Worm (Caenorhabditis elegans) whole organism, L4/young adult: Measurements from ENCODE around the gene C16C8.14.
A peak's percentile ranks its signal among the peaks of the same experiment; 100 is the strongest.
"Not testable (repeated sequence)": the region's sequence is repeated elsewhere in the genome, so short reads cannot be mapped to it uniquely, and the experiment has no call there.

Source experiments
- W03F9.2 ChIP-seq: fragments of 150-350 bp; optimal IDR thresholded peaks from 2 replicates; lab custom pipeline; 2014; ENCODE audit warnings: missing biosample characterization, missing genetic modification characterization
- dao-5 ChIP-seq: sonication (generic microtip); optimal IDR thresholded peaks from 2 replicates; lab custom pipeline; 2016; ENCODE audit warnings: missing genotype, missing genetic modification characterization, moderate library complexity, missing compliant biosample characterization
- him-1 ChIP-seq: sonication (generic microtip); optimal IDR thresholded peaks from 2 replicates; lab custom pipeline; 2016; ENCODE audit warnings: missing genotype, missing genetic modification reagents, missing genetic modification characterization, missing compliant biosample characterization

C16C8.14 gene

DNA sequence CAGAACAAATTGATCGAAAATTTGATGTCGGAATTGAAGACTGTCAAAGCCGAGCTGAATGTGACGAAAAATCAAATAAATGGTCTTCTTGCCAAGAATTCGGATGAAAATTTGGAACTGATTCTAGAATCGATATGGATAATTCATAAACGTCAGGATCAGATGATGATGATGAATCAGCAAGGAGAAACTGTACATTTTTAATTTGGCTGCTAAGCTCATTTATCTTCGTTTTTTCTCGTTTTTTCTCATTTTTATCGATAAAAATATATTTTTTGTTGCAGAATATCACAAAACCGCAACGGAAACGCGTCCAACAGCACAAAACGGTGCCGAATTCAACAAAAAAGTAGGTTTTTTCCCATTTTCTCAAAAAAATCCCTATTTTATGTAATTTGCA lies at the start of gene C16C8.14:
C16C8.14 (plus strand) TSS at position 301 of the 400 bp plus-strand sequence.
- not testable (repeated sequence) for TF ChIP-seq him-1 (tag; lab: Kevin White, UChicago); W03F9.2 (tag; lab: Kevin White, UChicago); dao-5

DNA sequence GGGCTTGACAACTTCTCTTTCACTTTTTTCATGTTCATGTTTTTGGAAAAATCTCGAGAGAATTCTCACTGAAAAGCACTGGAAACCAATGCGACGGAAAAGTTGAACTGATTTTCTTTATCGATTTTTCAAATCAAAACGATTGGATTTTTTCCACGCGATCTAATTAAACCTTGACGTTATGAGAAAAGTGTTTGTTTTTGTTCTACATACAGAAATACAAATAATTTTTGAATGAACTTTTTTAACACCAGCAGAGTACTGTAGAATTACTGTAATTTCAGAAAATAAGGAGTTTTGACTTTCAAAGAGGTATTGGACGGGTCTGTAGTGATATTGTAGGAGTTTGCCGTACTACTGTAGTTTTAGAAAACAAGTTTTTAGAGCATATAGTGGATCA lies 46.8 kb upstream of the C16C8.14 start, which contains the start of gene nep-10:
nep-10 (minus strand) TSS at position 101 of the 400 bp plus-strand sequence.
- TF ChIP-seq him-1 (tag; lab: Kevin White, UChicago) = no peak
- TF ChIP-seq W03F9.2 (tag; lab: Kevin White, UChicago) = no peak
- TF ChIP-seq dao-5 = no peak

DNA sequence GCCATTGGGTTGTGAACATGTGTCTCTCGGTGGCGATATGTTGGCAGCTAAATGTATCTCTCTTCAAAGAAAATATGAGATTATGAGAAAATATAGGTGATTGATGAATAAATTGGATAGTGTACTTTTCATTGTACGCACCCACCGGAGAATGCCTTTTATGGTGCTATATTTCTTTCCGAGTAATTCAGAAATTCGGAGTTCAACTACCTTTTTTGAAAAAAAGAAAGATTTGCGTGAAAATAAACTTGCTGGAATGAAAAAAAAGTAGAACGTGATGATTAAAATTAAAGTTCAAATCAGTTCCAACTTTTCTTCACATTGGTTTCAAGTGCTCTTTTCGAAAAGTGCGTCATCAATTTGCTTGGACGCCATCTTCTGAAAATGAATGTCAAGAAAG lies 46.1 kb upstream of the C16C8.14 start, which contains the start of gene nep-8:
nep-8 (plus strand) TSS at position 301 of the 400 bp plus-strand sequence.
- no peak for TF ChIP-seq him-1 (tag; lab: Kevin White, UChicago)
- TF ChIP-seq dao-5 = no peak

DNA sequence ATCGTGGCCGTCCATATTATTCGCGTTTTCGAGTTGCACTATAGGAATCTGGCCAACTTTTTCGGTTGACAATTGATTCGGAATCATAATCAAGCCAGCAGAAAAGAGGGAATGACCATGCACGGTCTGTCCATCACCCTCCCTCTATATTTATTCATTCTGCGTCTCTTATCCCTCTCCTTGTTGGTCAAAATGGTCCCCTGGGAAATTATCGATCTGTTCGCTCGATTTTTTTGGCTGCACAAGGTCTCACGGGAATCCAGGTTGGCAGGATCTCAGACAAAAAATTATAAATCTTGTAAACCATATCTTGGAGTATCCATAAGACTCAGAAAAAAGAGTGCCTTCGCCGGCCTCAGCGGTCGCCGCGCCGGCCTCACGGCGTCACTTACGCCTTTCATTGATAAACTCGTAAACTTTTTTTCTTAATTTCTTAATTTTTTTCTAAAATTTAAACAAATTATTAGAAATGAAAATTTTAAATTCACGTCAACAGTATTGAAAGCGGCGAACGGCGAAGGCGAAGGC lies 35.2 kb upstream of the C16C8.14 start, which contains the start of the genes F18A12.7 and F18A12.2:
F18A12.7 (minus strand) TSS at position 101 of the 528 bp plus-strand sequence.
F18A12.2 (plus strand) TSS at position 478 of the 528 bp plus-strand sequence.
- TF ChIP-seq W03F9.2 (tag; lab: Kevin White, UChicago) = no peak
- no peak for TF ChIP-seq him-1 (tag; lab: Kevin White, UChicago)
- no peak for TF ChIP-seq dao-5

DNA sequence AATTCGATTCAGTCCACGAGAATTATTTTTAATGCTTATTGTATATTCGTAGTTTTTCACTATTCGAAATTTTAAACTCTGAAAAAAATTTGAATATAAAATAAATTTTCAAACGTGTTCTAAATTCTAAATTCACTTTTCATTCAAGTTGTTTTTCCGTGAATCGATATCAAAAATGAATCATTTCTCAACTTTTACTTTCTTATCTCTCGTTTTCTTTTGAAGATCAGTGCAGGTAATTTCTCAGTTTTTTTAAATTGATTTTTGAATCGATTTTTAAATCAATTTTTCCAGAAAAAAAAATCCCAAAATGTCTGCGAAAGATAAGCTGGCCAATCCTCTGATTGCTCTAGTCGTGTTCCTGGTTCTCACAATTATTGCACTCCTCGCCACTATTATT lies 33.1 kb upstream of the C16C8.14 start, which contains the start of gene nep-6:
nep-6 (plus strand) TSS at position 301 of the 400 bp plus-strand sequence.
- TF ChIP-seq dao-5 = no peak
- no peak for TF ChIP-seq W03F9.2 (tag; lab: Kevin White, UChicago)
- TF ChIP-seq him-1 (tag; lab: Kevin White, UChicago) = no peak

DNA sequence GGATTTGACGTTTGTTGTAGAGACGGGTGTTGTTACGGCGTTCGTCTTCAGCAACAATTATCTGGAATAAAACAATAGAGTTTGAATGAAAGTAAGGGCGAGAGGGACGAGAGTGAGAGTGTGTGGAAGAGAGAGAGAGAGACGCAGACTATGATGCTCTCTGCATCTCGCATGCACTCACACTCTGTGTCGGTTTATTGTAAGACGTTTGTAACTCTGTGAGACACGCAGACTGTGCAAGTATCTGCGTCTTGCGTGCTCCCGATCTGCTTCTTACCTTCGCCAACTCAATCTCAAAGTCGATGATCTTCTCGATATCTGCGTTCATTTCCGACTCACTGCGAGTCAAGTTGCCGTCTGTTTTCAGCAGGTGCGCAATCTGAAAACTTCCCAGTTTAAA lies 26.7 kb upstream of the C16C8.14 start:
- TF ChIP-seq dao-5 = no peak
- TF ChIP-seq W03F9.2 (tag; lab: Kevin White, UChicago) = no peak
- no peak for TF ChIP-seq him-1 (tag; lab: Kevin White, UChicago)

DNA sequence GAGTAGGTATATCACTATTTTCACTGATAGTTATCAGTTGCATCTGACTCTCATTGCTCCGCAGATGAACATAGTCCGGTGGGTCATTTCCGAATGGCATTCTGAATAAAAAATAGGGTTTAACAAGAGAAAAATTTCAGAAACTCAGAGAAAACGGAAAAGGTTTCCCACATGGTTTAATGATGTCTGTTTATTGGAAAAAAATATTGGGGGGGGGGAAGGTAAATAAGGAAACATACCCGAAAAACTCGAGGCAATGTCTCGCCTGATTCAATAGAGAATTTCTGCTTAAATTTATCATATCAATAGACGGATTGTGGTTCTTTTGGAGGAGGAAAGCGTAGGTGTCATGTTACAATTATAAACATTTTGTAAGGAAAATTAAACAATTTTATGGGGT lies 24.2 kb upstream of the C16C8.14 start, which contains the start of gene nep-11:
nep-11 (minus strand) TSS at position 101 of the 400 bp plus-strand sequence.
- TF ChIP-seq dao-5 = no peak
- TF ChIP-seq W03F9.2 (tag; lab: Kevin White, UChicago) = no peak
- no peak for TF ChIP-seq him-1 (tag; lab: Kevin White, UChicago)

DNA sequence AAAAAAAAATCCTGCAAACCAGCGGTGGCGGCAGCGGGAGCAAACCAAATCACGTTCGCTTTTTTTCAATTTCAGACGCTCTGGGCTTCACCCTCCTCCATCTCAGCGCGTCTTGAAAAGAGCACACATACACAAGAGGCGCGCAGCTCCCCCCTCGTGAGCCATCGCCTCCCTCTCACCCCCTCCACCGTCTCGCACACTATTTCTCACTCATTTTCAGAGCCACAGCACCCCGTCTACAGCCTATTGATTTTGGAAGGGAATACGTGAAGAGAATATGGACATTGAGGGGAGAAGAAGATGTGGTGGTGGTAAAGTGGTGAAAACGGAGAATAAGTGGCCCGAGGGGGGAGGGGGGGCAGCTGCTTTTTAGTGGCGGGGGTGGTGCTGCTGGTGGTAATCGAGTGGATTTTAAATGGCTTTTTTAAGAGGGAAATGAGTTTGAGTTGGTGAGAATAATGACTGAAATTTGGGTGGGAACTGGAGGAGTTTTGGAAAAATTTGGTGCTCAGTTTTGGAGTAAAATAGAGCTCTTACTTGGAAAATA lies 21.4 kb upstream of the C16C8.14 start:
- peak; percentile 84 for TF ChIP-seq him-1 (tag; lab: Kevin White, UChicago)
- no peak for TF ChIP-seq W03F9.2 (tag; lab: Kevin White, UChicago)
- TF ChIP-seq dao-5 = no peak

DNA sequence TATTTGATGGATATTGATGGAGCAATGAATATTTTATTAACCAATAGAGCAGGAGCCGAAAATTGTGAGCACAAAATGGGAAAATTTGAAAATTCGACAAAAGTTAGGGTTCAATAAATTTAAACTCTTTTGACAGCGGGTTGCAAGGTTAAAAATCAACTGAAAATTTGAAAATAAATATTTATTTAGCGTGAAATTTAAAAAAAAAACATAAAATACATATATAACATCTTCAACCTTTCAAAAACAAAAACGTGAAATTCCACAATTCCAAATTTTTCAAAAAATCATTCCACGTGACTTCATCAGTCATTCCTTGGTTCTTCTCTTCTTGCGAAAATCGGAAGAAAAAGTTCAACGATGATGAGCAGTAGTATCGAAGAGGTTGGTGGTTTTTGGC lies 20.2 kb upstream of the C16C8.14 start, which contains the start of gene C16C8.18:
C16C8.18 (plus strand) TSS at position 301 of the 400 bp plus-strand sequence.
- no peak for TF ChIP-seq him-1 (tag; lab: Kevin White, UChicago)
- TF ChIP-seq dao-5 = no peak
- no peak for TF ChIP-seq W03F9.2 (tag; lab: Kevin White, UChicago)

DNA sequence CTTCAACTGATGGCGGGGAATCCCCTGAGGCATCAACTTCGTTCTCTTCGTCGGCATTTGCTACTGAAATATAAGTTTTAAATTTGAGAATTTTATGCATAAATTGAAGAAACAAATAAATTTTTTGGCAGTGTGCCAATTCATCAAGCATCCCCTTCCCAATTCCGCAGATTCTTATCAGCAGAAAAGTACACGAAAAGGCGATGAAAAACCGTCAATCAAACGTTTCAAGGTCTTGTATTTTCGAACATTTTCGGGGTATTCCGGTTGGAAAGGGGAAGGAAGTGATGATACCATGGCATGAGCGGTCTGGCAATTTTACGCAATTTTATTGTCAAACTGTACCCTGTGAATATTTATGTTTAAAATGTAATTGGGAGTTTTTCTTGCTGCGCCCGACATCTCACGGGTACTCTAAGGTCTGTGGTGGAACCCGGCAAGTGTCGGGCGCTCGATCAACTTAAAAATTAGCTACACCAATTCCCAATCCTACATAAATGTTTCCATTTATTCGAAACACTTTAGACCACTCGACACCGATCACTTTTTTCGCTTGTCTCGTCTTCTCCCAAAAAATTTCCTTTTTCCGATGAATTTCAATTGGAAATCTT lies 14.6 kb upstream of the C16C8.14 start:
- TF ChIP-seq him-1 (tag; lab: Kevin White, UChicago) (no peak), W03F9.2 (tag; lab: Kevin White, UChicago) (no peak), dao-5 (no peak)

DNA sequence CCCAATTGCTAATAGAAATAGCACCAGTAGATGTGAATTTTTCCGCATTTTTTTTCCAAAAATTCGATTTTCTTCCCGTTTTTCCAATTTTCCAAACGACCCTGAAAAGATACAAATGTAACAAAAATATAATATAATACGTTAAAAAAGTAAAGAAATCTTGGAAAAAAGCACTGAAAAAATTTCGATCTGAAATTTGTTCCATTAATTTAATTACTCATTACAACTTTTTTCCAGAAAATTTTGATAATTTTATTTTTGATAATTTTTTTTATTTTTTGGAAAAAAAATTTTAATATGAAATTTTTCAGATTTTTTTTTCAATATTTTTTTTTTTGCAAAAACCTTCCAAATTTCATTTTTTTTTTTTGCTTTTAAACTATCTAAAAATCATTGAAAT lies 13.2 kb upstream of the C16C8.14 start, which contains the start of gene skpo-2:
skpo-2 (minus strand) TSS at position 101 of the 400 bp plus-strand sequence.
- TF ChIP-seq him-1 (tag; lab: Kevin White, UChicago) (no peak), W03F9.2 (tag; lab: Kevin White, UChicago) (no peak), dao-5 (no peak)

DNA sequence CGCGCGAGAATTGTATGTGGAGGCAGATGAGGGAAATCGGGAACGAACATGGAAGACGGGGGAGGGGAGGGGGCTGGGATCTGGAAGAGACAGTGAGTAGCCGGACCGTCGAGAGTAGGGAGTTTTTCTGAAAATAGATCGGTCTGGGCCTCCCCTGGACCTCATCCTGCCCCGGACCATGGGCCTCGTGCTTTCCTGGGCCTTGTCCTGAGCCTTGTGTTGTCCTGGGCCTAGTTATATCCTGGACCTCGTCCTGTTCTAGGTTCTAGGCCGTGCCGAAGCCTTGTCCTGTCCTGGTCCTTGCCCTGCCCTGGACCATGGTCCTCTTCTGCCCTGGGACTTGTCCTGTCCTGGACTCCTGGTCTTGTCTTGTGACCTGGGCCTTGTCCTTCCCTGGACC lies 12.2 kb upstream of the C16C8.14 start:
- TF ChIP-seq him-1 (tag; lab: Kevin White, UChicago) (no peak), W03F9.2 (tag; lab: Kevin White, UChicago) (no peak), dao-5 (no peak)

DNA sequence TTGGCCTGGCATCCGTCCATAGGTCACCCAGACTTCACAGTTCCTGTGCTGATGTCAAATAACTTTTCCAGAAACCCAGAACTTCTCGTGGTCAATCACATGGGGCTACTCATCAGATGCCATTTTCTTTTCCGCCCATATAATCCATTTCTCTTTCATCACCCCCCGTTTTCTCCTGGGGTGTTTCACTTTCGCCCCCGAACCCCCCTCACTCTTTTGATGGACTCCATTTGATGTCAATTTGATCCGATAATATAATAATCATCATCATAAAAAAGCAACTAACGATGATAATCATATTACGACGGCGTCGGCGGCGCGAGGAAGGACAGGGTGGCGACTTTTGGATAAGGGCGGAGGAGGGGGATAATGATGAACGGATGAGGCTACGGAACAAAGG lies 11.3 kb upstream of the C16C8.14 start:
- TF ChIP-seq W03F9.2 (tag; lab: Kevin White, UChicago) (no peak), him-1 (tag; lab: Kevin White, UChicago) (no peak), dao-5 (no peak)

DNA sequence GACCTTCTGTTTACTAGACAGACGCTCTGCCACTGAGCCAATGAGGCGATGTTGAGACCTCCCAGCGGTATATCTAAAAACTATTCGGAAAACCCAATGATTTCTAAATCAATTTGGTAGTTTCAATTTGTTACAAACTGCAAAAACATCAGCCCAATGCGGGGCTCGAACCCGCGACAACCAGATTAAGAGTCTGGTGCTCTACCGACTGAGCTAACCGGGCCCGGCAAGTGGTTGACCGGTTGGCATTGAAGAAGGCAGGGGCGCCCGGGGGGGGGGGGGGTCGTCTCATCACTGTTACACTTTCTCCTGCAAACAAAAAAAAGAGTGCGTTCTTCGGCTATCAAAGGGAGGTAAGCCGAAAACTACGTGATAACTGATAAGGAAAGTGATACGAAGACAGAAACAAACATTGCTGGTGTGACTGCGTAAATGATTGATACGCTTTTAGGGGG lies 10.3 kb upstream of the C16C8.14 start:
- no peak for TF ChIP-seq W03F9.2 (tag; lab: Kevin White, UChicago)
- TF ChIP-seq dao-5 = peak; percentile 73
- no peak for TF ChIP-seq him-1 (tag; lab: Kevin White, UChicago)
